Fruit fly (Drosophila melanogaster) Kc167 (cell line): Measurements from ENCODE around the gene CG40045.

Experiments
- Myc ChIP-seq: fragments of >200 bp; optimal IDR thresholded peaks from 2 replicates; lab custom pipeline; 2017; ENCODE audit warnings: missing external identifiers
- Sin3A ChIP-seq: fragments of >200 bp; optimal IDR thresholded peaks from 2 replicates; lab custom pipeline; 2018; ENCODE audit warnings: missing external identifiers
- h ChIP-seq: fragments of >200 bp; optimal IDR thresholded peaks from 3 replicates; lab custom pipeline; 2018; ENCODE audit warnings: missing external identifiers
- insv ChIP-seq: fragments of >200 bp; optimal IDR thresholded peaks from 3 replicates; lab custom pipeline; 2018; ENCODE audit warnings: missing external identifiers
- psq ChIP-seq: fragments of >200 bp; optimal IDR thresholded peaks from 2 replicates; lab custom pipeline; 2017; ENCODE audit warnings: missing external identifiers
- ttk ChIP-seq: sonication (Bioruptor generic); optimal IDR thresholded peaks from 2 replicates; lab custom pipeline; 2017; ENCODE audit warnings: missing external identifiers

CG40045 gene

DNA sequence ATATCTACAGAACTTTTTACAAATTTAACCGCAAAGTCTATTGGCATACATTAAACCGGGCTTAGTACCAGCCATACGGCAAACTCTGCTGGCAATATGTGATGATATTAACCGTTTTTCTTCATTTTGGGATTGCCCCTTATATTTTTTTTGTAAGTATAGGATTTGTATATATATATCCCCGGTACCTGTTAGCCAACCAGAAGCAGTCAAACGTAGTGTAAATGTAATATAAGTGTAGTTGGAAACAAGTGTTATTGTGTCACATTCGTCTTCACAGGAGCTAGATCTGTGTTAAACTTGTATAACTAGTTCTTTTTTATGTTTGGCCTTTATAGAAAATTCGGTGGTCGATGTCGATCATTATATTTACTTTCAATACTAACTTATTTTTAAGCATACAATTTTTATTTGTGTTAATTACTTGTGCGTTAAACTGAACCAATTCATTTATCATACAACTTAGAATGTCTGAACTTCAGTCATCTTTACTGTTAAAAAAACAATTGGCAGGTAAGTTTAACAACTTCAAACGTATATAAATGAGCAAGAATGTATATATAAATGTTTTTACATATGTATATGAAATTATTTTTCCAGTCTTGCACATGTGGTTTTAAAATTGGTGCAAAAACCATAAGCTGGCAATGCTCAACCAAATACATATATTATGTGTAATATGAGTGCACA is at the start of gene CG40045:
TSS of gene CG40045 (plus strand) at position 305 of the 690 bp plus-strand sequence.
- TF ChIP-seq h (no peak), psq (lab: Kevin White, UChicago) (no peak), Myc (lab: Kevin White, UChicago) (no peak), insv (lab: Kevin White, UChicago) (no peak), ttk (lab: Kevin White, UChicago) (no peak), Sin3A (lab: Kevin White, UChicago) (no peak)

- no peak for TF ChIP-seq insv (lab: Kevin White, UChicago)
- TF ChIP-seq h = no peak
- TF ChIP-seq Myc (lab: Kevin White, UChicago) = no peak
- no peak for TF ChIP-seq ttk (lab: Kevin White, UChicago)
- no peak for TF ChIP-seq psq (lab: Kevin White, UChicago)
- no peak for TF ChIP-seq Sin3A (lab: Kevin White, UChicago)
Measured at dm6 chr3L:23986310-23986709, 42.0 kb upstream of the CG40045 start, which contains the start of gene CG40470. TSS of gene CG40470 (minus strand) at chr3L:23986410.

- TF ChIP-seq insv (lab: Kevin White, UChicago) = no peak
- TF ChIP-seq Myc (lab: Kevin White, UChicago) = no peak
- TF ChIP-seq ttk (lab: Kevin White, UChicago) = no peak
- TF ChIP-seq psq (lab: Kevin White, UChicago) = no peak
- no peak for TF ChIP-seq h
- TF ChIP-seq Sin3A (lab: Kevin White, UChicago) = no peak
Measured at dm6 chr3L:24029774-24030173, 1.5 kb downstream of the CG40045 start.

dm6 chr3L:24073713-24074292 is 45.5 kb downstream of the CG40045 start, which contains the start of gene Snap25:
TSS of gene Snap25 (plus strand) at chr3L:24074180.
- TF ChIP-seq Myc (lab: Kevin White, UChicago) = no peak
- TF ChIP-seq psq (lab: Kevin White, UChicago) = no peak
- no peak for TF ChIP-seq h
- TF ChIP-seq Sin3A (lab: Kevin White, UChicago) = no peak
- no peak for TF ChIP-seq ttk (lab: Kevin White, UChicago)
- TF ChIP-seq insv (lab: Kevin White, UChicago) = no peak

dm6 chr3L:24083017-24083694 is 54.8 kb downstream of the CG40045 start:
- no peak for TF ChIP-seq psq (lab: Kevin White, UChicago)
- no peak for TF ChIP-seq h
- no peak for TF ChIP-seq insv (lab: Kevin White, UChicago)
- TF ChIP-seq Myc (lab: Kevin White, UChicago) = no peak
- TF ChIP-seq Sin3A (lab: Kevin White, UChicago) = no peak
- no peak for TF ChIP-seq ttk (lab: Kevin White, UChicago)
